Worm (Caenorhabditis elegans): Measurements from ENCODE around the gene his-37.

The his-37 gene

ce11 chrV:9544176-9544632 is 2.7 kb upstream of the his-37 start, which contains the start of gene mdf-1 (continued):
- TF ChIP-seq dox-1 (GFP tag; IDR thresholded peaks at IDR 0.05) (peak; percentile 49; the same call in 1 of the 2 replicates), attf-3 (GFP tag; conservative IDR thresholded peaks at IDR 0.05) (no peak), lin-35 (GFP tag; optimal IDR thresholded peaks at IDR 0.05) (peak in 1 of 3 experiments; percentile 69), madf-3 (GFP tag; IDR thresholded peaks at IDR 0.05) (peak; percentile 69; the same call in 1 of the 2 replicates), ztf-18 (tag; optimal IDR thresholded peaks at IDR 0.05) (peak; percentile 62), ceh-100 (GFP tag; IDR thresholded peaks at IDR 0.05) (0 out of 2 replicates have a peak, but pooled peaks have one; percentile 17), ztf-3 (GFP tag; optimal IDR thresholded peaks at IDR 0.05) (no peak), chd-7 (tag; optimal IDR thresholded peaks at IDR 0.05) (peak; percentile 21), C06A6.2 (GFP tag; conservative IDR thresholded peaks at IDR 0.05) (peak; percentile 63), ama-1 (optimal IDR thresholded peaks at IDR 0.05) (peak; percentile 20), ama-1 (GFP tag; optimal IDR thresholded peaks at IDR 0.05) (no peak), madf-10 (tag; optimal IDR thresholded peaks at IDR 0.05) (peak; percentile 26), rcor-1 (GFP tag; IDR thresholded peaks at IDR 0.05) (0 out of 2 replicates have a peak, but pooled peaks have one; percentile 45), egl-18 (GFP tag; IDR thresholded peaks at IDR 0.05) (no peak), F22D6.2 (tag; optimal IDR thresholded peaks at IDR 0.05) (no peak), hrde-1 (tag; optimal IDR thresholded peaks at IDR 0.05; ENCODE audit: borderline replicate concordance) (peak; percentile 34), unc-130 (GFP tag; optimal IDR thresholded peaks at IDR 0.05) (no peak), F37B4.10 (GFP tag; IDR thresholded peaks at IDR 0.05) (no peak), D2030.7 (GFP tag; IDR thresholded peaks at IDR 0.05) (peak; percentile 17; the same call in 1 of the 2 replicates), F23B12.7 (tag; optimal IDR thresholded peaks at IDR 0.05; ENCODE audit: insufficient read depth) (peak; percentile 24), snpc-3.4 (tag; optimal IDR thresholded peaks at IDR 0.05) (peak; percentile 52), B0035.1 (tag; optimal IDR thresholded peaks at IDR 0.05) (peak; percentile 10), atf-7 (tag; optimal IDR thresholded peaks at IDR 0.05) (no peak), lin-40 (tag; optimal IDR thresholded peaks at IDR 0.05) (peak; percentile 23), hmg-20 (GFP tag; IDR thresholded peaks at IDR 0.05) (0 out of 2 replicates have a peak, but pooled peaks have one; percentile 4), cebp-1 (GFP tag; IDR thresholded peaks at IDR 0.05) (no peak), cebp-1 (tag; optimal IDR thresholded peaks at IDR 0.05) (peak; percentile 65), snpc-4 (GFP tag; optimal IDR thresholded peaks at IDR 0.05) (no peak), snpc-4 (tag; optimal IDR thresholded peaks at IDR 0.05) (peak; percentile 1 to 75 (median 26))

DNA sequence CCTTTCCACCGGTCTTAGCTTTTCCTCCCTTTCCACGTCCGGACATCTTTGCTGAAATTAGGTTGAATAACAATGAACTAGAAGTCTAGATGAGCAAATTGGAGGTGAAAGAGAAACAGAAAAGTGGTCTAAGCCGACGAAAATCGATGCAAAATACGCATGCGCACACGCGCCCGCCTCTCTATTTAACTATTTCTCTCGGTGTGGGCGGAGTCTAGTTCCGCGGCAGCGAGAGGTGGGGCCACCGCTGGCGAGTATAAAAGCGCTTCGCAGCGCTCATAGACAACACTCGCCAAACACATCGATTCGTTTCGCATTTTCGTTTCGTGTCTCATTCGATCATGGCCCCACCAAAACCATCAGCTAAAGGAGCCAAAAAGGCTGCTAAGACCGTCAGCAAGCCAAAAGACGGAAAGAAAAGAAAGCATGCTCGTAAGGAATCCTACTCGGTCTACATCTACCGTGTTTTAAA is 1.6 kb upstream of the his-37 start, which contains the start of the genes his-35 and his-41:
Gene his-35, minus strand, starts transcription at position 51 of the 472 bp plus-strand sequence.
Gene his-41, plus strand, starts transcription at position 299 of the 472 bp plus-strand sequence.
- peak; percentile 32 for TF ChIP-seq nhr-80 (tag; optimal IDR thresholded peaks at IDR 0.05)
- peak; percentile 10 for TF ChIP-seq ztf-26 (tag; optimal IDR thresholded peaks at IDR 0.05)
- TF ChIP-seq F52B5.7 (tag; optimal IDR thresholded peaks at IDR 0.05): peak; percentile 7
- no peak for TF ChIP-seq attf-3 (GFP tag; conservative IDR thresholded peaks at IDR 0.05)
- TF ChIP-seq ceh-79 (tag; optimal IDR thresholded peaks at IDR 0.05): no peak
- no peak for TF ChIP-seq F22D6.2 (tag; optimal IDR thresholded peaks at IDR 0.05)
- TF ChIP-seq ama-1 (optimal IDR thresholded peaks at IDR 0.05): peak; percentile 85
- no peak for TF ChIP-seq ama-1 (GFP tag; optimal IDR thresholded peaks at IDR 0.05)
- TF ChIP-seq ZK185.1 (tag; optimal IDR thresholded peaks at IDR 0.05; ENCODE audit: poor library complexity, severe bottlenecking): peak; percentile 22
- TF ChIP-seq tbp1 (GFP tag; optimal IDR thresholded peaks at IDR 0.05): peak; percentile 27
- TF ChIP-seq cebp-1 (GFP tag; IDR thresholded peaks at IDR 0.05): no peak
- peak; percentile 54 for TF ChIP-seq cebp-1 (tag; optimal IDR thresholded peaks at IDR 0.05)
- TF ChIP-seq ceh-27 (GFP tag; optimal IDR thresholded peaks at IDR 0.05): peak; percentile 67
- no peak for TF ChIP-seq nhr-179 (tag; optimal IDR thresholded peaks at IDR 0.05)
- peak; percentile 24; the same call in 1 of the 2 replicates for TF ChIP-seq egl-44 (GFP tag; IDR thresholded peaks at IDR 0.05)
- no peak for TF ChIP-seq lin-35 (GFP tag; optimal IDR thresholded peaks at IDR 0.05)
- TF ChIP-seq C06A6.2 (GFP tag; conservative IDR thresholded peaks at IDR 0.05): 0 out of 2 replicates have a peak, but pooled peaks have one; percentile 30
- no peak for TF ChIP-seq sea-2 (GFP tag; IDR thresholded peaks at IDR 0.05)
- no peak for TF ChIP-seq unc-62 (GFP tag; optimal IDR thresholded peaks at IDR 0.05)
- TF ChIP-seq ceh-100 (GFP tag; IDR thresholded peaks at IDR 0.05): no peak
- TF ChIP-seq lin-54 (GFP tag; optimal IDR thresholded peaks at IDR 0.05): no peak
- peak; percentile 61 for TF ChIP-seq dox-1 (GFP tag; IDR thresholded peaks at IDR 0.05)
- no peak for TF ChIP-seq repo-1 (tag; optimal IDR thresholded peaks at IDR 0.05)
- no peak for TF ChIP-seq ztf-22 (GFP tag; optimal IDR thresholded peaks at IDR 0.05)
- TF ChIP-seq athp-1 (tag; optimal IDR thresholded peaks at IDR 0.05): no peak
- TF ChIP-seq Y95B8A.8 (GFP tag; IDR thresholded peaks at IDR 0.05): no peak
- no peak for TF ChIP-seq xnd-1 (tag; optimal IDR thresholded peaks at IDR 0.05)
- TF ChIP-seq lir-1 (GFP tag; conservative IDR thresholded peaks at IDR 0.05): no peak

Data from whole organism, young adult.